Fruit fly (Drosophila melanogaster): ENCODE measurements around the gene eIF5B.

Gene eIF5B

dm6 chr3L:3460402-3461027 is at the start of gene eIF5B (continued):
- peak; percentile 80 for TF ChIP-seq Sox102F (GFP tag; optimal IDR thresholded peaks at IDR 0.05)
- peak; percentile 51 for TF ChIP-seq CG6276 (GFP tag; optimal IDR thresholded peaks at IDR 0.05)
- peak; percentile 65 for TF ChIP-seq topi (GFP tag; optimal IDR thresholded peaks at IDR 0.05)
- TF ChIP-seq vri (GFP tag; optimal IDR thresholded peaks at IDR 0.05) = no peak
- TF ChIP-seq CG6163 (GFP tag; IDR thresholded peaks at IDR 0.05) = peak; percentile 84
- peak; percentile 87 for TF ChIP-seq Sox15 (GFP tag; optimal IDR thresholded peaks at IDR 0.05)
- TF ChIP-seq CG11294 (GFP tag; IDR thresholded peaks at IDR 0.05) = peak; percentile 66
- peak; percentile 78 for TF ChIP-seq Gug (GFP tag; IDR thresholded peaks at IDR 0.05)
- TF ChIP-seq CG6792 (GFP tag; optimal IDR thresholded peaks at IDR 0.05) = peak; percentile 77

dm6 chr3L:3503248-3503647 is 42.5 kb upstream of the eIF5B start:
- TF ChIP-seq CG10669 (GFP tag; optimal IDR thresholded peaks at IDR 0.05) (no peak), CG15336 (GFP tag; IDR thresholded peaks at IDR 0.05) (peak; percentile 38), Hr4 (GFP tag; optimal IDR thresholded peaks at IDR 0.05) (peak; percentile 22), Sox14 (GFP tag; optimal IDR thresholded peaks at IDR 0.05) (no peak), CG10631 (GFP tag; optimal IDR thresholded peaks at IDR 0.05) (no peak)

dm6 chr3L:3496593-3496992 is 35.8 kb upstream of the eIF5B start:
- TF ChIP-seq spab (GFP tag; optimal IDR thresholded peaks at IDR 0.05) (no peak), dsx (GFP tag; optimal IDR thresholded peaks at IDR 0.05; ENCODE audit: poor library complexity, severe bottlenecking) (peak; percentile 40), topi (GFP tag; optimal IDR thresholded peaks at IDR 0.05) (no peak), CG8119 (GFP tag; IDR thresholded peaks at IDR 0.05) (peak; percentile 28; the same call in 1 of the 3 replicates), Sox15 (GFP tag; optimal IDR thresholded peaks at IDR 0.05) (no peak), svp (GFP tag) (peak; percentile 19), eg (GFP tag; IDR thresholded peaks at IDR 0.05) (0 out of 3 replicates have a peak, but pooled peaks have one; percentile 25), Eip78C (GFP tag) (peak; percentile 55), CG15336 (GFP tag; IDR thresholded peaks at IDR 0.05) (0 out of 2 replicates have a peak, but pooled peaks have one; percentile 16), CG3032 (tag; optimal IDR thresholded peaks at IDR 0.05) (peak; percentile 3), CG31627 (GFP tag; optimal IDR thresholded peaks at IDR 0.05) (no peak), Hr4 (GFP tag; optimal IDR thresholded peaks at IDR 0.05) (peak; percentile 9), acj6 (GFP tag; optimal IDR thresholded peaks at IDR 0.05) (peak; percentile 0), Blimp-1 (GFP tag; optimal IDR thresholded peaks at IDR 0.05) (no peak), CG32006 (GFP tag; optimal IDR thresholded peaks at IDR 0.05) (peak; percentile 30), OdsH (GFP tag; optimal IDR thresholded peaks at IDR 0.05) (no peak)

dm6 chr3L:3492116-3492747 is 31.5 kb upstream of the eIF5B start:
- TF ChIP-seq Eip78C (GFP tag) = peak; percentile 3
- no peak for TF ChIP-seq Ets21C (GFP tag; optimal IDR thresholded peaks at IDR 0.05)
- no peak for TF ChIP-seq eg (GFP tag; IDR thresholded peaks at IDR 0.05)
- no peak for TF ChIP-seq Sox15 (GFP tag; optimal IDR thresholded peaks at IDR 0.05)
- TF ChIP-seq svp (GFP tag) = peak; percentile 33
- TF ChIP-seq Smox (GFP tag; optimal IDR thresholded peaks at IDR 0.05) = no peak
- TF ChIP-seq CG11762 (GFP tag; optimal IDR thresholded peaks at IDR 0.05; ENCODE audit: insufficient read depth) = no peak
- peak; percentile 1 for TF ChIP-seq CG32006 (GFP tag; optimal IDR thresholded peaks at IDR 0.05)
- TF ChIP-seq Eip93F (GFP tag; optimal IDR thresholded peaks at IDR 0.05) = no peak
- TF ChIP-seq CG10631 (GFP tag; optimal IDR thresholded peaks at IDR 0.05) = no peak
- no peak for TF ChIP-seq vri (GFP tag; optimal IDR thresholded peaks at IDR 0.05)
- TF ChIP-seq Ets96B (tag; optimal IDR thresholded peaks at IDR 0.05) = no peak
- TF ChIP-seq Hr4 (GFP tag; optimal IDR thresholded peaks at IDR 0.05) = peak; percentile 16

dm6 chr3L:3485088-3485710 is 24.4 kb upstream of the eIF5B start:
- TF ChIP-seq Met (GFP tag; optimal IDR thresholded peaks at IDR 0.05) (no peak), CG16779 (tag; optimal IDR thresholded peaks at IDR 0.05) (no peak), cyc (GFP tag; optimal IDR thresholded peaks at IDR 0.05) (no peak), Smox (GFP tag; optimal IDR thresholded peaks at IDR 0.05) (peak; percentile 12), Hr4 (GFP tag; optimal IDR thresholded peaks at IDR 0.05) (no peak), Eip78C (GFP tag) (peak; percentile 73), Ets96B (tag; optimal IDR thresholded peaks at IDR 0.05) (peak; percentile 31), vri (GFP tag; optimal IDR thresholded peaks at IDR 0.05) (no peak), CG15336 (GFP tag; IDR thresholded peaks at IDR 0.05) (no peak), Ets21C (GFP tag; optimal IDR thresholded peaks at IDR 0.05) (no peak), CG4318 (GFP tag; optimal IDR thresholded peaks at IDR 0.05) (no peak), Sox14 (GFP tag; optimal IDR thresholded peaks at IDR 0.05) (no peak), ss (GFP tag; optimal IDR thresholded peaks at IDR 0.05) (peak in 1 of 2 experiments; percentile 4), CG8319 (GFP tag; optimal IDR thresholded peaks at IDR 0.05) (no peak), CG6808 (GFP tag; optimal IDR thresholded peaks at IDR 0.05) (no peak), CG6792 (GFP tag; optimal IDR thresholded peaks at IDR 0.05) (no peak), CG32006 (GFP tag; optimal IDR thresholded peaks at IDR 0.05) (peak; percentile 9), Hr38 (GFP tag; optimal IDR thresholded peaks at IDR 0.05) (no peak), CG8632 (GFP tag; optimal IDR thresholded peaks at IDR 0.05) (no peak)
